Worm (Caenorhabditis elegans) whole organism, early embryonic: ENCODE data around the gene irld-45.

ENCODE experiments used
- B0310.2 ChIP-seq: sonication (generic microtip); optimal IDR thresholded peaks from 2 replicates; lab custom pipeline; 2016; ENCODE audit warnings: mild to moderate bottlenecking, missing genetic modification characterization, missing compliant biosample characterization
- F13C5.2 ChIP-seq: sonication (generic microtip); optimal IDR thresholded peaks from 2 replicates; lab custom pipeline; 2017; ENCODE audit warnings: mild to moderate bottlenecking, missing genetic modification characterization, inconsistent platforms, missing compliant biosample characterization
- aly-1 ChIP-seq: sonication (generic microtip); optimal IDR thresholded peaks from 2 replicates; lab custom pipeline; 2016; ENCODE audit warnings: missing genetic modification characterization, missing compliant biosample characterization
- ama-1 ChIP-seq: fragments of 150-350 bp; optimal IDR thresholded peaks from 2 replicates; lab custom pipeline; 2014
- ets-7 ChIP-seq: sonication (generic microtip); optimal IDR thresholded peaks from 2 replicates; lab custom pipeline; 2016; ENCODE audit warnings: missing genotype, missing genetic modification characterization, missing compliant biosample characterization
- flt-1 ChIP-seq: fragments of 200-800 bp; sonication (Bioruptor generic); IDR thresholded peaks from 2 replicates; pipeline ENCODE4 v1.3.6; 2022; ENCODE audit warnings: missing genetic modification characterization, missing compliant biosample characterization
- hmbx-1 ChIP-seq: sonication (generic microtip); optimal IDR thresholded peaks from 2 replicates; lab custom pipeline; 2016; ENCODE audit warnings: mild to moderate bottlenecking, missing genetic modification characterization, missing compliant biosample characterization
- hmg-4 ChIP-seq: fragments of 200-800 bp; sonication (Bioruptor generic); optimal IDR thresholded peaks from 2 replicates; lab custom pipeline; 2018; ENCODE audit warnings: mild to moderate bottlenecking, missing genetic modification characterization, missing compliant biosample characterization
- hnd-1 ChIP-seq: sonication (generic microtip); optimal IDR thresholded peaks from 2 replicates; lab custom pipeline; 2016; ENCODE audit warnings: missing genetic modification characterization, missing compliant biosample characterization
- pes-1 ChIP-seq: fragments of 200-800 bp; sonication (Bioruptor generic); IDR thresholded peaks from 2 replicates; pipeline ENCODE4 v1.3.6; 2022; ENCODE audit warnings: missing genetic modification reagents, missing genetic modification characterization, missing compliant biosample characterization
- scrt-1 ChIP-seq: fragments of 200-800 bp; sonication (Bioruptor generic); IDR thresholded peaks from 2 replicates; pipeline ENCODE4 v1.3.6; 2022; ENCODE audit warnings: missing genetic modification characterization, missing compliant biosample characterization
- sea-1 ChIP-seq: fragments of 200-800 bp; sonication (Bioruptor generic); conservative IDR thresholded peaks from 2 replicates; pipeline ENCODE4 v1.3.6; 2022; ENCODE audit warnings: missing genetic modification characterization, missing compliant biosample characterization
- tbx-37 ChIP-seq: fragments of 200-800 bp; sonication (Bioruptor generic); conservative IDR thresholded peaks from 2 replicates; pipeline ENCODE4 v1.3.6; 2022; ENCODE audit warnings: missing genetic modification reagents, missing genetic modification characterization, missing compliant biosample characterization
- tra-4 ChIP-seq: sonication (generic microtip); optimal IDR thresholded peaks from 2 replicates; lab custom pipeline; 2017; ENCODE audit warnings: missing genetic modification characterization, missing compliant biosample characterization

DNA sequence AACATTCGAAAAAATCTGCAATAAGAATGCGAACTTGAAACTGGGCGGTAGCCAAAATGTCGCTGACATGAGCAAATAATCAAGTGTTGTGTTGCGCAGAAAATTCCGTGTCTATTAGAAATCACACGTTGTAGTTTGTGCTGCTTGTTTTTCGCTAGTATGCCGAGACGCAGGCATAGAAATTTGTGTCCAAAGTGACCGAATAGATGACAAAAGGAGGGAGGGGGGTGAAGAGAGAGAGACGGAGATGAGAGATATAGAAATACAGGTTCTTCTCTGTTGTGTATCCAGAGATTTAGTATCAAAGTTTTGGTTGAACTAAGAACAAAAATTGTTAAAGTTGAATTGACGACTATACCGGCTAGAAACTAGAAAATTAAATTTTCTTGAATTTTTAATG is 20.8 kb upstream of the irld-45 start:
- TF ChIP-seq F13C5.2: no peak
- no peak for TF ChIP-seq ama-1 (lab: Kevin White, UChicago)
- no peak for TF ChIP-seq tbx-37 (GFP tag; lab: Robert Waterston, UW)
- TF ChIP-seq B0310.2 (tag; lab: Kevin White, UChicago): no peak
- no peak for TF ChIP-seq hnd-1
- no peak for TF ChIP-seq scrt-1 (GFP tag; lab: Robert Waterston, UW)
- TF ChIP-seq tra-4: no peak
- TF ChIP-seq sea-1: no peak
- no peak for TF ChIP-seq hmg-4 (GFP tag; lab: Kevin White, UChicago)
- TF ChIP-seq flt-1: no peak
- TF ChIP-seq hmbx-1: no peak
- TF ChIP-seq pes-1 (GFP tag; lab: Robert Waterston, UW): no peak
- TF ChIP-seq aly-1: no peak
- no peak for TF ChIP-seq ets-7 (tag; lab: Kevin White, UChicago)
